Fruit fly (Drosophila melanogaster) whole organism, prepupa: Measurements from ENCODE around the gene Alg9.

ENCODE experiments used
- CG10669 ChIP-seq: fragments of 200-800 bp; sonication (Bioruptor generic); optimal IDR thresholded peaks from 3 replicates; lab custom pipeline; 2018; ENCODE audit warnings: missing biosample characterization, mild to moderate bottlenecking, missing genetic modification characterization, moderate library complexity
- CG11294 ChIP-seq: fragments of 200-800 bp; sonication (Bioruptor generic); IDR thresholded peaks from 2 replicates; pipeline ENCODE4 v1.3.6; 2022; ENCODE audit warnings: missing biosample characterization, missing genetic modification characterization
- CG11902 ChIP-seq: fragments of 200-800 bp; sonication (Bioruptor generic); optimal IDR thresholded peaks from 3 replicates; lab custom pipeline; 2016; ENCODE audit warnings: missing biosample characterization, missing genetic modification characterization
- CG15336 ChIP-seq: fragments of 200-800 bp; sonication (Bioruptor generic); IDR thresholded peaks from 2 replicates; pipeline ENCODE4 v1.3.6; 2022; ENCODE audit warnings: missing biosample characterization, missing genetic modification characterization
- CG1621 ChIP-seq: fragments of 200-800 bp; sonication (Bioruptor generic); optimal IDR thresholded peaks from 3 replicates; lab custom pipeline; 2018; ENCODE audit warnings: missing biosample characterization, mild to moderate bottlenecking, missing genetic modification characterization
- CG16779 ChIP-seq: fragments of 200-800 bp; sonication (Bioruptor generic); optimal IDR thresholded peaks from 3 replicates; lab custom pipeline; 2017; ENCODE audit warnings: missing biosample characterization, mild to moderate bottlenecking, missing genetic modification characterization
- CG31627 ChIP-seq: fragments of 200-800 bp; sonication (Bioruptor generic); optimal IDR thresholded peaks from 3 replicates; lab custom pipeline; 2016; ENCODE audit warnings: missing biosample characterization, missing genetic modification characterization
- CG32006 ChIP-seq: fragments of 200-800 bp; sonication (Bioruptor generic); optimal IDR thresholded peaks from 3 replicates; lab custom pipeline; 2017; ENCODE audit warnings: missing biosample characterization, mild to moderate bottlenecking, missing genetic modification characterization
- CG34406 ChIP-seq: fragments of 200-800 bp; sonication (Bioruptor generic); optimal IDR thresholded peaks from 3 replicates; lab custom pipeline; 2016; ENCODE audit warnings: missing biosample characterization, missing genetic modification characterization
- CG3919 ChIP-seq: fragments of 200-800 bp; sonication (Bioruptor generic); optimal IDR thresholded peaks from 3 replicates; lab custom pipeline; 2016; ENCODE audit warnings: missing biosample characterization, missing genetic modification characterization
- CG4318 ChIP-seq: fragments of 200-800 bp; sonication (Bioruptor generic); optimal IDR thresholded peaks from 3 replicates; lab custom pipeline; 2017; ENCODE audit warnings: missing biosample characterization, mild to moderate bottlenecking, missing genetic modification characterization
- CG6163 ChIP-seq: fragments of 200-800 bp; sonication (Bioruptor generic); IDR thresholded peaks from 3 replicates; pipeline ENCODE4 v1.3.6; 2022; ENCODE audit warnings: missing biosample characterization, missing genetic modification characterization
- CG6854 ChIP-seq: fragments of 200-800 bp; sonication (Bioruptor generic); optimal IDR thresholded peaks from 2 replicates; lab custom pipeline; 2017; ENCODE audit warnings: missing biosample characterization, mild to moderate bottlenecking, missing genetic modification characterization
- CG7368 ChIP-seq: fragments of 200-800 bp; sonication (Bioruptor generic); optimal IDR thresholded peaks from 3 replicates; lab custom pipeline; 2016; ENCODE audit warnings: missing biosample characterization, missing genetic modification characterization
- CG8319 ChIP-seq: fragments of 200-800 bp; sonication (Bioruptor generic); optimal IDR thresholded peaks from 3 replicates; lab custom pipeline; 2016; ENCODE audit warnings: missing biosample characterization, missing genetic modification characterization
- CG8632 ChIP-seq: fragments of 200-800 bp; sonication (Bioruptor generic); optimal IDR thresholded peaks from 3 replicates; lab custom pipeline; 2016; ENCODE audit warnings: missing biosample characterization, missing genetic modification characterization
- CG9139 ChIP-seq: fragments of 200-800 bp; sonication (Bioruptor generic); optimal IDR thresholded peaks from 3 replicates; lab custom pipeline; 2017; ENCODE audit warnings: missing biosample characterization, mild to moderate bottlenecking, missing genetic modification characterization
- Eip75B ChIP-seq: fragments of 200-800 bp; sonication (Bioruptor generic); optimal IDR thresholded peaks from 3 replicates; lab custom pipeline; 2016; ENCODE audit warnings: missing biosample characterization, missing genetic modification characterization
- Eip93F ChIP-seq: fragments of 200-800 bp; sonication (Bioruptor generic); optimal IDR thresholded peaks from 2 replicates; lab custom pipeline; 2016; ENCODE audit warnings: missing biosample characterization, mild to moderate bottlenecking, missing genetic modification characterization
- Ets21C ChIP-seq: fragments of 200-800 bp; sonication (Bioruptor generic); optimal IDR thresholded peaks from 3 replicates; lab custom pipeline; 2016; ENCODE audit warnings: missing biosample characterization, missing genetic modification characterization
- Gug ChIP-seq: fragments of 200-800 bp; sonication (Bioruptor generic); IDR thresholded peaks from 2 replicates; pipeline ENCODE4 v1.3.6; 2022; ENCODE audit warnings: missing biosample characterization, missing genetic modification characterization
- Hr38 ChIP-seq: sonication (Bioruptor generic); optimal IDR thresholded peaks from 2 replicates; lab custom pipeline; 2016; ENCODE audit warnings: missing biosample characterization, missing genetic modification characterization
- Hr39 ChIP-seq: fragments of 200-800 bp; sonication (Bioruptor generic); optimal IDR thresholded peaks from 2 replicates; lab custom pipeline; 2016; ENCODE audit warnings: missing biosample characterization, missing genetic modification characterization
- Hr4 ChIP-seq: fragments of 200-800 bp; sonication (Bioruptor generic); optimal IDR thresholded peaks from 3 replicates; lab custom pipeline; 2016; ENCODE audit warnings: missing biosample characterization, missing genetic modification characterization
- Lpt ChIP-seq: fragments of 200-800 bp; sonication (Bioruptor generic); optimal IDR thresholded peaks from 3 replicates; lab custom pipeline; 2016; ENCODE audit warnings: missing biosample characterization, missing genetic modification characterization
- OdsH ChIP-seq: fragments of 200-800 bp; sonication (Bioruptor generic); optimal IDR thresholded peaks from 3 replicates; lab custom pipeline; 2016; ENCODE audit warnings: missing biosample characterization, missing genetic modification characterization
- Smox ChIP-seq: fragments of 200-800 bp; sonication (Bioruptor generic); optimal IDR thresholded peaks from 3 replicates; lab custom pipeline; 2016; ENCODE audit warnings: missing biosample characterization, missing genetic modification characterization
- Sox102F ChIP-seq: fragments of 200-800 bp; sonication (Bioruptor generic); optimal IDR thresholded peaks from 2 replicates; lab custom pipeline; 2016; ENCODE audit warnings: missing biosample characterization, mild to moderate bottlenecking, missing genetic modification characterization
- Sox14 ChIP-seq: fragments of 200-800 bp; sonication (Bioruptor generic); optimal IDR thresholded peaks from 3 replicates; lab custom pipeline; 2016; ENCODE audit warnings: missing biosample characterization, missing genetic modification characterization
- Sox15 ChIP-seq: fragments of 200-800 bp; sonication (Bioruptor generic); optimal IDR thresholded peaks from 3 replicates; lab custom pipeline; 2016; ENCODE audit warnings: missing biosample characterization, missing genetic modification characterization
- achi ChIP-seq: fragments of 200-800 bp; sonication (Bioruptor generic); optimal IDR thresholded peaks from 3 replicates; lab custom pipeline; 2016; ENCODE audit warnings: missing biosample characterization, missing genetic modification characterization
- acj6 ChIP-seq: fragments of 200-800 bp; sonication (Bioruptor generic); optimal IDR thresholded peaks from 3 replicates; lab custom pipeline; 2016; ENCODE audit warnings: missing biosample characterization, missing genetic modification characterization
- cyc ChIP-seq: fragments of 200-800 bp; sonication (Bioruptor generic); optimal IDR thresholded peaks from 3 replicates; lab custom pipeline; 2016; ENCODE audit warnings: missing biosample characterization, missing genetic modification characterization
- dac ChIP-seq: fragments of 200-800 bp; sonication (Bioruptor generic); optimal IDR thresholded peaks from 2 replicates; lab custom pipeline; 2017; ENCODE audit warnings: missing biosample characterization, mild to moderate bottlenecking, missing genetic modification characterization
- dsx ChIP-seq: fragments of 200-800 bp; optimal IDR thresholded peaks from 3 replicates; lab custom pipeline; 2019; ENCODE audit warnings: missing biosample characterization, mild to moderate bottlenecking, missing genetic modification characterization, moderate library complexity; ENCODE audit not compliant: poor library complexity, severe bottlenecking
- eg ChIP-seq: fragments of 200-800 bp; sonication (Bioruptor generic); IDR thresholded peaks from 3 replicates; pipeline ENCODE4 v1.3.6; 2022; ENCODE audit warnings: missing biosample characterization, missing genetic modification characterization
- esn ChIP-seq: fragments of 200-800 bp; sonication (Bioruptor generic); optimal IDR thresholded peaks from 2 replicates; lab custom pipeline; 2016; ENCODE audit warnings: missing biosample characterization, mild to moderate bottlenecking, missing genetic modification characterization, moderate library complexity
- fd59A ChIP-seq: fragments of 200-800 bp; sonication (Bioruptor generic); optimal IDR thresholded peaks from 2 replicates; lab custom pipeline; 2017; ENCODE audit warnings: missing biosample characterization, mild to moderate bottlenecking, missing genetic modification characterization, missing genetic modification reagents
- fkh ChIP-seq: fragments of 200-800 bp; sonication (Bioruptor generic); optimal IDR thresholded peaks from 3 replicates; lab custom pipeline; 2017; ENCODE audit warnings: missing biosample characterization, mild to moderate bottlenecking, missing genetic modification characterization, moderate library complexity
- lz ChIP-seq: fragments of 200-800 bp; sonication (Bioruptor generic); optimal IDR thresholded peaks from 3 replicates; lab custom pipeline; 2016; ENCODE audit warnings: missing biosample characterization, missing genetic modification characterization
- net ChIP-seq: fragments of 200-800 bp; sonication (Bioruptor generic); optimal IDR thresholded peaks from 3 replicates; lab custom pipeline; 2016; ENCODE audit warnings: missing biosample characterization, missing genetic modification characterization
- pdm3 ChIP-seq: fragments of 200-800 bp; sonication (Bioruptor generic); optimal IDR thresholded peaks from 3 replicates; lab custom pipeline; 2016; ENCODE audit warnings: missing biosample characterization, missing genetic modification characterization
- salr ChIP-seq, 2 experiments: fragments of 200-800 bp; sonication (Bioruptor generic); optimal IDR thresholded peaks; 3 replicates each; lab custom pipeline; 2016 to 2018; ENCODE audit warnings: missing biosample characterization in 2 of 2, missing genetic modification characterization in 2 of 2, mild to moderate bottlenecking in 1 of 2
- spab ChIP-seq: fragments of 200-800 bp; sonication (Bioruptor generic); optimal IDR thresholded peaks from 2 replicates; lab custom pipeline; 2017; ENCODE audit warnings: missing biosample characterization, mild to moderate bottlenecking, missing genetic modification characterization, missing genetic modification reagents
- ss ChIP-seq, 2 experiments: fragments of 200-800 bp; sonication (Bioruptor generic); optimal IDR thresholded peaks; 2 replicates in 1 of 2; 3 replicates in 1 of 2; lab custom pipeline; 2017 to 2018; ENCODE audit warnings: mild to moderate bottlenecking in 2 of 2, missing biosample characterization in 2 of 2, missing genetic modification characterization in 2 of 2, moderate library complexity in 1 of 2
- svp ChIP-seq: fragments of 200-800 bp; sonication (Bioruptor generic); peaks from one replicate; lab custom pipeline; 2016; ENCODE audit warnings: missing biosample characterization, missing genetic modification characterization
- topi ChIP-seq: fragments of 200-800 bp; sonication (Bioruptor generic); optimal IDR thresholded peaks from 3 replicates; lab custom pipeline; 2016; ENCODE audit warnings: missing biosample characterization, missing genetic modification characterization
- vri ChIP-seq: fragments of 200-800 bp; sonication (Bioruptor generic); optimal IDR thresholded peaks from 3 replicates; lab custom pipeline; 2016; ENCODE audit warnings: missing biosample characterization, mild to moderate bottlenecking, missing genetic modification characterization

Alg9 gene

dm6 chr3R:25225483-25225882, 4.1 kb downstream of the Alg9 start:
- TF ChIP-seq OdsH (no peak), Smox (GFP tag; lab: Kevin White, UChicago) (no peak), pdm3 (no peak), CG31627 (GFP tag; lab: Kevin White, UChicago) (no peak), cyc (GFP tag; lab: Kevin White, UChicago) (no peak), topi (no peak), Eip75B (GFP tag; lab: Kevin White, UChicago) (no peak), Sox14 (GFP tag; lab: Kevin White, UChicago) (no peak)

dm6 chr3R:25232271-25232989, 11.0 kb downstream of the Alg9 start, which contains the start of gene Cad96Cb:
TSS of gene Cad96Cb (minus strand) at chr3R:25232321.
- TF ChIP-seq CG11294 (GFP tag; lab: Robert Waterston, UW) (peak; percentile 61), salr (GFP tag; optimal IDR thresholded peaks at IDR 0.05; lab: Kevin White, UChicago) (peak; percentile 57 to 98), CG8319 (GFP tag; lab: Kevin White, UChicago) (peak; percentile 89), Sox14 (GFP tag; lab: Kevin White, UChicago) (peak; percentile 94), CG6163 (GFP tag; lab: Robert Waterston, UW) (peak; percentile 81), svp (GFP tag; lab: Kevin White, UChicago) (peak; percentile 98), CG1621 (peak; percentile 71), cyc (GFP tag; lab: Kevin White, UChicago) (peak; percentile 93), CG7368 (GFP tag; lab: Kevin White, UChicago) (peak; percentile 80), CG15336 (GFP tag; lab: Robert Waterston, UW) (peak; percentile 90), Sox15 (GFP tag; lab: Kevin White, UChicago) (peak; percentile 84), Ets21C (GFP tag; lab: Kevin White, UChicago) (peak; percentile 86), CG11902 (GFP tag; lab: Kevin White, UChicago) (peak; percentile 85), eg (GFP tag; lab: Robert Waterston, UW) (peak; percentile 80; the same call in 2 of the 3 replicates), CG10669 (peak; percentile 89), ss (GFP tag; optimal IDR thresholded peaks at IDR 0.05; lab: Kevin White, UChicago) (peak; percentile 92), CG16779 (peak; percentile 92), CG6854 (peak; percentile 87), CG34406 (GFP tag; lab: Kevin White, UChicago) (peak; percentile 89), CG31627 (GFP tag; lab: Kevin White, UChicago) (peak; percentile 92), Hr38 (GFP tag; lab: Kevin White, UChicago) (peak; percentile 12), vri (GFP tag; lab: Kevin White, UChicago) (peak; percentile 79), Hr4 (GFP tag; lab: Kevin White, UChicago) (peak; percentile 96), net (peak; percentile 94), CG4318 (GFP tag; lab: Kevin White, UChicago) (peak; percentile 95), Gug (GFP tag; lab: Robert Waterston, UW) (peak; percentile 79), fkh (GFP tag; lab: Kevin White, UChicago) (no peak), Eip75B (GFP tag; lab: Kevin White, UChicago) (peak; percentile 91), Smox (GFP tag; lab: Kevin White, UChicago) (peak; percentile 91), fd59A (GFP tag; lab: Kevin White, UChicago) (peak; percentile 89), CG8632 (GFP tag; lab: Kevin White, UChicago) (peak; percentile 89), acj6 (GFP tag; lab: Kevin White, UChicago) (peak; percentile 91), Eip93F (peak; percentile 50), achi (GFP tag; lab: Kevin White, UChicago) (peak; percentile 93), dsx (GFP tag; lab: Kevin White, UChicago) (peak; percentile 80), CG3919 (GFP tag; lab: Kevin White, UChicago) (peak; percentile 95), Sox102F (peak; percentile 92), Hr39 (GFP tag; lab: Kevin White, UChicago) (peak; percentile 92), spab (GFP tag; lab: Kevin White, UChicago) (peak; percentile 93), dac (GFP tag; lab: Kevin White, UChicago) (peak; percentile 91), topi (peak; percentile 95), CG9139 (peak; percentile 79), lz (GFP tag; lab: Kevin White, UChicago) (peak; percentile 92), CG32006 (GFP tag; lab: Kevin White, UChicago) (peak; percentile 98), esn (GFP tag; lab: Kevin White, UChicago) (peak; percentile 95), OdsH (peak; percentile 93), Lpt (GFP tag; lab: Kevin White, UChicago) (peak; percentile 92)
